Worm (Caenorhabditis elegans) whole organism, L3 larva: ENCODE measurements around the gene T27E4.5.

Experiments used
- ama-1 ChIP-seq: fragments of 150-350 bp; optimal IDR thresholded peaks from 2 replicates; lab custom pipeline; 2018
- egl-5 ChIP-seq: fragments of 150-350 bp; optimal IDR thresholded peaks from 2 replicates; lab custom pipeline; 2017; ENCODE audit warnings: missing biosample characterization, missing genetic modification reagents, missing genetic modification characterization, inconsistent platforms
- elt-3 ChIP-seq, 3 experiments: fragments of 150-350 bp in 1 of 3; sonication (generic microtip) in 2 of 3; optimal IDR thresholded peaks; 2 replicates in 2 of 3; 4 replicates in 1 of 3; lab custom pipeline; 2014 to 2017; ENCODE audit warnings: missing biosample characterization in 3 of 3, missing genetic modification characterization in 3 of 3
- lin-39 ChIP-seq: fragments of 150-350 bp; optimal IDR thresholded peaks from 2 replicates; lab custom pipeline; 2018; ENCODE audit warnings: missing biosample characterization, missing genetic modification reagents, missing genetic modification characterization
- lsy-12 ChIP-seq: sonication (generic microtip); optimal IDR thresholded peaks from 2 replicates; lab custom pipeline; 2016; ENCODE audit warnings: mild to moderate bottlenecking, missing genetic modification characterization, missing compliant biosample characterization
- nhr-237 ChIP-seq: fragments of 150-350 bp; optimal IDR thresholded peaks from 2 replicates; lab custom pipeline; 2014; ENCODE audit warnings: missing biosample characterization, missing genetic modification characterization
- nhr-28 ChIP-seq: fragments of 150-350 bp; optimal IDR thresholded peaks from 2 replicates; lab custom pipeline; 2014; ENCODE audit warnings: missing biosample characterization, missing genetic modification characterization
- nhr-77 ChIP-seq: fragments of 150-350 bp; optimal IDR thresholded peaks from 2 replicates; lab custom pipeline; 2014; ENCODE audit warnings: missing biosample characterization, missing genetic modification characterization
- unc-39 ChIP-seq: sonication (generic microtip); optimal IDR thresholded peaks from 4 replicates; lab custom pipeline; 2017; ENCODE audit warnings: missing biosample characterization, missing genetic modification characterization
- unc-62 ChIP-seq: fragments of 150-350 bp; sonication (generic microtip); optimal IDR thresholded peaks from 4 replicates; lab custom pipeline; 2014; ENCODE audit warnings: missing biosample characterization, missing genetic modification reagents, missing genetic modification characterization
- ztf-11 ChIP-seq: fragments of 150-350 bp; optimal IDR thresholded peaks from 2 replicates; lab custom pipeline; 2014; ENCODE audit warnings: missing biosample characterization, missing genetic modification characterization

DNA sequence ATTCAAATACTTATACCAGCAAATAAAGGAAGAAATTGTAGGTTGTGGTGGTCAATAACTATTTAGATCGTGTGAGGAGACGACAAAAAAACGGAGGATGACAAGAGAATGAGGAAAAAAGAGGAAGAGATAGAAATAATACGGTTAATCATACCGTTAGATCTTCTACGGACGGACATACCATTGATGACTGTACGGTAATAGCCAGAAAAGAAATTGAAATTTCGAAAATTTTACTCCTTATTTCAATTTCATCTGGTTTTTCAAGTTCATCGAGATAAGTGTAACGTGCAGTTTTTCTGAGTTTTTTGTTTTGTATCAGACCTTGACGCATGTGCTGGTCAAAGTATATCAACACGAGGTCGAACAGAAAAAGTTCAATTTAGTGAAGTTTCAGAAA is 3.7 kb downstream of the T27E4.5 start:
- TF ChIP-seq unc-39 (tag; lab: Kevin White, UChicago) (no peak), lsy-12 (no peak), unc-62 (GFP tag; lab: Kevin White, UChicago) (no peak), ama-1 (no peak), nhr-237 (tag; lab: Kevin White, UChicago) (no peak), nhr-28 (tag; lab: Kevin White, UChicago) (no peak), nhr-77 (tag; lab: Kevin White, UChicago) (no peak), egl-5 (no peak), elt-3 (tag; optimal IDR thresholded peaks at IDR 0.05; lab: Kevin White, UChicago) (no peak), lin-39 (tag; lab: Kevin White, UChicago) (no peak), ztf-11 (tag; lab: Kevin White, UChicago) (no peak)
